Worm (Caenorhabditis elegans): ENCODE results near the gene F32A5.8.

DNA sequence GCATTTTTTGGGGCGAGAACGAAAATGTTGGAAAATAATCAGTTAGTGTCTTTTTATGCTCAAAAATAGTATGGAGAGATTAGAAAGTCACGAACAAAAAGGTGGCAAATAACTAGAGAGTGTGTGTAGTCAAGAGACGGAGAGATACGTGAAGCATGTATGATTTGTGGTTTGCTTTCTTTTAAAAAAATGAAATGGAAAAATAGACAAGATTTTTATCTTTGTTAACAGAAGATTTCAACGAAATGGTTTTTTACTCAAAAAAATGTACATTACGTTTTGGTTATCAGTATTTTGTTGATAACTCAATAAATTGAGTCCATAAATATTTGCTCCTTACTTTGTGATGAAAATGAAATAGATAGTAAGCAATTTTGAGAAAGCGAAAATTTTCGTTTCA, 47.7 kb upstream of the F32A5.8 start, which contains the start of gene dhs-7:
- no peak for TF ChIP-seq B0019.2 (GFP tag; conservative IDR thresholded peaks at IDR 0.05)
- no peak for TF ChIP-seq hmg-20 (GFP tag; IDR thresholded peaks at IDR 0.05)
- no peak for TF ChIP-seq unc-62 (GFP tag; optimal IDR thresholded peaks at IDR 0.05)
- no peak for TF ChIP-seq efl-1 (GFP tag; optimal IDR thresholded peaks at IDR 0.05)
- TF ChIP-seq Y53F4B.3 (GFP tag; IDR thresholded peaks at IDR 0.05) = no peak
- TF ChIP-seq aptf-3 (GFP tag; IDR thresholded peaks at IDR 0.05) = no peak
- no peak for TF ChIP-seq sea-2 (GFP tag; IDR thresholded peaks at IDR 0.05)
- no peak for TF ChIP-seq ztf-6 (GFP tag; IDR thresholded peaks at IDR 0.05)
- no peak for TF ChIP-seq attf-6 (GFP tag; IDR thresholded peaks at IDR 0.05)
- no peak for TF ChIP-seq ceh-27 (GFP tag; optimal IDR thresholded peaks at IDR 0.05)

Data from whole organism, young adult.